Worm (Caenorhabditis elegans): ENCODE measurements around the gene pho-10.

pho-10 gene

DNA sequence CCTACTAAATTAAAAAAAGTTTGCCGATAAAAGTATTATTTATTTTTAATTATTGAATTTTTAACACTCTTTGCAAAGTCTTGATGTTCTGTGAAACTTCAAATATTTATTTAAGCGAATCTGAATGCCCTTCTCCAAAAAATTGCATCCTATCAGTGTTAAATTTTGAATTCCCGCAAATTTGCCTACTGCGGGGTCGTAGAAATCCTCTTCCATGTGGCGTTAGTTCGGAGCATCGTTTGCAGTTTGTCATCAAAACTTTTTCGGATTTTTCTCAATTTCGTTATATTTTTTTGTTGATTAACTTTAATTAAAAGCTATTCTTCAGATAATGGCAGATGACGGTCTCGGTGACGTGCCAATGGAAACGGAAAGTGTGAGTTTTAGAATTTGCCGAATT, 20.1 kb upstream of the pho-10 start, which contains the start of gene ufd-3 (continued):
- no peak for TF ChIP-seq fkh-10 (GFP tag; optimal IDR thresholded peaks at IDR 0.05)
- TF ChIP-seq sox-4 (tag; optimal IDR thresholded peaks at IDR 0.05) = no peak
- TF ChIP-seq madf-2 (tag; optimal IDR thresholded peaks at IDR 0.05) = no peak
- no peak for TF ChIP-seq pha-2 (tag; optimal IDR thresholded peaks at IDR 0.05)
- peak; percentile 98 for TF ChIP-seq C08G9.2 (tag; optimal IDR thresholded peaks at IDR 0.05)
- TF ChIP-seq ceh-19 (GFP tag; optimal IDR thresholded peaks at IDR 0.05) = no peak
- TF ChIP-seq pax-1 (tag; optimal IDR thresholded peaks at IDR 0.05) = peak; percentile 65
- TF ChIP-seq ceh-6 (GFP tag; optimal IDR thresholded peaks at IDR 0.05) = peak; percentile 3
- TF ChIP-seq pqm-1 (tag; optimal IDR thresholded peaks at IDR 0.05) = peak; percentile 56
- peak; percentile 8 for TF ChIP-seq syd-9 (tag; optimal IDR thresholded peaks at IDR 0.05)
- TF ChIP-seq npax-4 (tag; optimal IDR thresholded peaks at IDR 0.05) = no peak
- TF ChIP-seq odd-2 (tag; optimal IDR thresholded peaks at IDR 0.05) = no peak
- TF ChIP-seq K02D7.2 (tag; optimal IDR thresholded peaks at IDR 0.05) = no peak
- TF ChIP-seq ttx-3 (tag; optimal IDR thresholded peaks at IDR 0.05) = peak; percentile 60
- TF ChIP-seq elt-2 (tag; optimal IDR thresholded peaks at IDR 0.05) = peak; percentile 74
- TF ChIP-seq ceh-2 (tag; optimal IDR thresholded peaks at IDR 0.05) = peak; percentile 91
- TF ChIP-seq lim-6 (tag; optimal IDR thresholded peaks at IDR 0.05) = peak; percentile 60
- no peak for TF ChIP-seq pha-4 (tag; optimal IDR thresholded peaks at IDR 0.05)
- no peak for TF ChIP-seq eyg-1 (tag; optimal IDR thresholded peaks at IDR 0.05)
- TF ChIP-seq ahr-1 (tag; optimal IDR thresholded peaks at IDR 0.05) = peak; percentile 55
- TF ChIP-seq ets-4 (tag; optimal IDR thresholded peaks at IDR 0.05) = peak; percentile 94
- TF ChIP-seq ceh-14 (tag; optimal IDR thresholded peaks at IDR 0.05) = peak; percentile 81
- TF ChIP-seq fkh-6 (tag; optimal IDR thresholded peaks at IDR 0.05) = peak; percentile 65
- peak; percentile 79 for TF ChIP-seq ztf-16 (tag; optimal IDR thresholded peaks at IDR 0.05)
- no peak for TF ChIP-seq hlh-30 (tag; optimal IDR thresholded peaks at IDR 0.05; ENCODE audit: insufficient read depth)
- no peak for TF ChIP-seq ceh-22 (tag; optimal IDR thresholded peaks at IDR 0.05)
- TF ChIP-seq hlh-6 (tag; optimal IDR thresholded peaks at IDR 0.05) = peak; percentile 18
- peak; percentile 2 for TF ChIP-seq ceh-30 (tag; optimal IDR thresholded peaks at IDR 0.05)
- TF ChIP-seq nhr-11 (tag; optimal IDR thresholded peaks at IDR 0.05) = peak; percentile 69
- TF ChIP-seq ceh-18 (tag; optimal IDR thresholded peaks at IDR 0.05) = peak; percentile 46
- no peak for TF ChIP-seq lin-11 (tag; optimal IDR thresholded peaks at IDR 0.05)
- TF ChIP-seq nfya-1 (tag; optimal IDR thresholded peaks at IDR 0.05) = peak; percentile 62
- TF ChIP-seq ceh-31 (tag; optimal IDR thresholded peaks at IDR 0.05) = peak; percentile 98
- no peak for TF ChIP-seq ceh-45 (GFP tag; IDR thresholded peaks at IDR 0.05)
- peak; percentile 67 for TF ChIP-seq unc-42 (tag; optimal IDR thresholded peaks at IDR 0.05)
- peak; percentile 63 for TF ChIP-seq F13H6.1 (tag; optimal IDR thresholded peaks at IDR 0.05)
- peak; percentile 48 for TF ChIP-seq pag-3 (tag; optimal IDR thresholded peaks at IDR 0.05; ENCODE audit: borderline replicate concordance)
- peak; percentile 76 for TF ChIP-seq ceh-34 (tag; optimal IDR thresholded peaks at IDR 0.05)
- TF ChIP-seq ceh-9 (tag; optimal IDR thresholded peaks at IDR 0.05) = no peak
- TF ChIP-seq sdc-2 (tag; optimal IDR thresholded peaks at IDR 0.05) = peak; percentile 15
- TF ChIP-seq ceh-24 (tag; optimal IDR thresholded peaks at IDR 0.05) = no peak

DNA sequence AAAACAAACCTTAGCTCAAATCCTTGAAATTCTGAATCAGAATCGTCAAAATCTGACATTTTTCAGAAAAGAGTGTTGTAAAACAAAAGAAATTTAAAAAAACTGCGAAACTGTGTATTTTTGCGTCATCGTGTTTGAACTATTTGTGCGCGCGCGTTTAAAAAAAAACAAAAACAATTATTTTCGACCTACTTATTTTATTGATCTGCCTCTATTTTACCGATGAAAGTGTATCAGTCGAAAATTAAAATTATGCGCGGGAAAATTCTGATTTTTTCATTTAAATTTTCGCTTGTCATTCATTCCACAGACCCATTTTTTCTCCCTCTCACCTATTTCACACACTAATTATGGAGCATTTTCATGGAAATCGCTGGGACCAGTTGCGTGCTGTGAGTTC, 18.5 kb upstream of the pho-10 start, which contains the start of the genes C05C10.7 and C05C10.5:
TSS of gene C05C10.7 (minus strand) at position 95 of the 400 bp plus-strand sequence.
TSS of gene C05C10.5 (plus strand) at position 164 of the 400 bp plus-strand sequence.
- no peak for TF ChIP-seq ceh-2 (tag; optimal IDR thresholded peaks at IDR 0.05)
- no peak for TF ChIP-seq ceh-24 (tag; optimal IDR thresholded peaks at IDR 0.05)

- TF ChIP-seq hlh-30 (tag; optimal IDR thresholded peaks at IDR 0.05; ENCODE audit: insufficient read depth) = peak; percentile 50
- TF ChIP-seq ceh-18 (tag; optimal IDR thresholded peaks at IDR 0.05) = peak; percentile 58
- no peak for TF ChIP-seq unc-86 (tag; optimal IDR thresholded peaks at IDR 0.05)
Measured at ce11 chrII:9937611-9938010, 17.2 kb upstream of the pho-10 start.
